Fruit fly (Drosophila melanogaster) whole organism, wandering third instar larva: ENCODE results near the gene CG4367.

Experiments
- Abd-B ChIP-seq: fragments of >200 bp; optimal IDR thresholded peaks from 2 replicates; lab custom pipeline; 2017; ENCODE audit warnings: missing biosample characterization, missing genetic modification characterization
- CG32264 ChIP-seq: fragments of 200-800 bp; sonication (Bioruptor generic); optimal IDR thresholded peaks from 2 replicates; lab custom pipeline; 2016; ENCODE audit warnings: missing biosample characterization, missing genetic modification characterization
- CG9705 ChIP-seq: fragments of 200-800 bp; sonication (Bioruptor generic); optimal IDR thresholded peaks from 2 replicates; lab custom pipeline; 2018; ENCODE audit warnings: missing biosample characterization, mild to moderate bottlenecking, missing genetic modification characterization
- CrebA ChIP-seq: fragments of 200-800 bp; sonication (Bioruptor generic); optimal IDR thresholded peaks from 2 replicates; lab custom pipeline; 2016; ENCODE audit warnings: missing biosample characterization, mild to moderate bottlenecking, missing genetic modification characterization, borderline replicate concordance
- Dfd ChIP-seq: fragments of >200 bp; optimal IDR thresholded peaks from 2 replicates; lab custom pipeline; 2017; ENCODE audit warnings: missing biosample characterization, missing genetic modification characterization
- Dif ChIP-seq: fragments of 200-275, 200-300 bp; sonication (Bioruptor generic); optimal IDR thresholded peaks from 2 replicates; lab custom pipeline; 2018; ENCODE audit warnings: missing biosample characterization, missing genetic modification characterization; ENCODE audit not compliant: partially characterized antibody
- GATAd ChIP-seq: sonication (Bioruptor generic); optimal IDR thresholded peaks from 2 replicates; lab custom pipeline; 2016; ENCODE audit warnings: missing biosample characterization, missing genetic modification characterization
- HLH106 ChIP-seq: fragments of 200-800 bp; optimal IDR thresholded peaks from 3 replicates; lab custom pipeline; 2019; ENCODE audit warnings: missing biosample characterization, mild to moderate bottlenecking, missing genetic modification characterization, moderate library complexity
- Hnf4 ChIP-seq: fragments of 200-800 bp; sonication (Bioruptor generic); optimal IDR thresholded peaks from 2 replicates; lab custom pipeline; 2016; ENCODE audit warnings: missing biosample characterization, mild to moderate bottlenecking, missing genetic modification characterization
- Hr78 ChIP-seq: fragments of >200 bp; optimal IDR thresholded peaks from 2 replicates; lab custom pipeline; 2017; ENCODE audit warnings: missing biosample characterization, missing genetic modification characterization
- Hr83 ChIP-seq: fragments of 200-300 bp; sonication (Bioruptor generic); optimal IDR thresholded peaks from 2 replicates; lab custom pipeline; 2016; ENCODE audit warnings: missing biosample characterization, mild to moderate bottlenecking, missing genetic modification characterization, moderate library complexity; ENCODE audit not compliant: poor library complexity, severe bottlenecking
- Jra ChIP-seq: sonication (Bioruptor generic); optimal IDR thresholded peaks from 2 replicates; lab custom pipeline; 2016; ENCODE audit warnings: missing biosample characterization, missing genetic modification characterization
- Mio ChIP-seq: sonication (Bioruptor generic); optimal IDR thresholded peaks from 2 replicates; lab custom pipeline; 2016; ENCODE audit warnings: missing biosample characterization, missing genetic modification characterization
- Myc ChIP-seq: fragments of >200 bp; optimal IDR thresholded peaks from 2 replicates; lab custom pipeline; 2017
- N ChIP-seq: fragments of >200 bp; optimal IDR thresholded peaks from 2 replicates; lab custom pipeline; 2018; ENCODE audit warnings: missing biosample characterization, missing external identifiers, missing genetic modification characterization
- OdsH ChIP-seq: fragments of 200-800 bp; sonication (Bioruptor generic); optimal IDR thresholded peaks from 2 replicates; lab custom pipeline; 2016; ENCODE audit warnings: missing biosample characterization, mild to moderate bottlenecking, missing genetic modification characterization
- Rel ChIP-seq, 2 experiments: fragments of 200-800 bp; sonication (Bioruptor generic) in 1 of 2; optimal IDR thresholded peaks; 2 replicates in 1 of 2; 3 replicates in 1 of 2; lab custom pipeline; 2016 to 2019; ENCODE audit warnings: mild to moderate bottlenecking in 2 of 2, missing biosample characterization in 2 of 2, missing genetic modification characterization in 2 of 2, moderate library complexity in 1 of 2
- Sp1 ChIP-seq: fragments of 200-800 bp; sonication (Bioruptor generic); optimal IDR thresholded peaks from 3 replicates; lab custom pipeline; 2019; ENCODE audit warnings: missing biosample characterization, mild to moderate bottlenecking, missing genetic modification characterization, moderate library complexity
- Vsx2 ChIP-seq: fragments of 200-300, 225-300 bp; sonication (Bioruptor generic); optimal IDR thresholded peaks from 2 replicates; lab custom pipeline; 2018; ENCODE audit warnings: missing biosample characterization, missing genetic modification characterization; ENCODE audit not compliant: partially characterized antibody
- br ChIP-seq: fragments of 200-800 bp; sonication (Bioruptor generic); optimal IDR thresholded peaks from 2 replicates; lab custom pipeline; 2016; ENCODE audit warnings: missing biosample characterization, missing genetic modification characterization
- brk ChIP-seq: fragments of 200-800 bp; sonication (Bioruptor generic); optimal IDR thresholded peaks from 2 replicates; lab custom pipeline; 2016; ENCODE audit warnings: missing biosample characterization, mild to moderate bottlenecking, missing genetic modification characterization
- dl ChIP-seq, 2 experiments: fragments of 175-275, 200-275 bp in 1 of 2; fragments of 200-275 bp in 1 of 2; sonication (Bioruptor generic); optimal IDR thresholded peaks; lab custom pipeline; 2018; ENCODE audit warnings: mild to moderate bottlenecking in 2 of 2, missing biosample characterization in 2 of 2, missing genetic modification characterization in 2 of 2, moderate library complexity in 2 of 2; ENCODE audit not compliant: partially characterized antibody in 2 of 2, insufficient read depth in 1 of 2
- dmrt93B ChIP-seq: fragments of 200-800 bp; sonication (Bioruptor generic); optimal IDR thresholded peaks from 2 replicates; lab custom pipeline; 2018; ENCODE audit warnings: missing biosample characterization, mild to moderate bottlenecking, missing genetic modification characterization
- dsf ChIP-seq: sonication (Bioruptor generic); optimal IDR thresholded peaks from 2 replicates; lab custom pipeline; 2016; ENCODE audit warnings: missing biosample characterization, missing genetic modification characterization, borderline replicate concordance
- ey ChIP-seq: fragments of 200-800 bp; sonication (Bioruptor generic); optimal IDR thresholded peaks from 2 replicates; lab custom pipeline; 2016; ENCODE audit warnings: missing biosample characterization, missing genetic modification characterization
- foxo ChIP-seq, 2 experiments: fragments of 200-800 bp; sonication (Bioruptor generic); optimal IDR thresholded peaks; 2 replicates in 1 of 2; 3 replicates in 1 of 2; lab custom pipeline; 2016 to 2017; ENCODE audit warnings: missing biosample characterization in 2 of 2, missing genetic modification characterization in 2 of 2
- fru ChIP-seq: fragments of 200-800 bp; sonication (Bioruptor generic); optimal IDR thresholded peaks from 3 replicates; lab custom pipeline; 2016; ENCODE audit warnings: missing biosample characterization, mild to moderate bottlenecking, missing genetic modification characterization
- h ChIP-seq: fragments of 200-800 bp; sonication (Bioruptor generic); optimal IDR thresholded peaks from 3 replicates; lab custom pipeline; 2016; ENCODE audit warnings: missing biosample characterization, mild to moderate bottlenecking, missing genetic modification characterization
- jim ChIP-seq: fragments of 175-275, 200-325 bp; sonication (Bioruptor generic); optimal IDR thresholded peaks from 2 replicates; lab custom pipeline; 2016; ENCODE audit warnings: missing biosample characterization, mild to moderate bottlenecking, missing genetic modification characterization
- lola ChIP-seq: fragments of >200 bp; optimal IDR thresholded peaks from 2 replicates; lab custom pipeline; 2017; ENCODE audit warnings: missing biosample characterization, missing genetic modification characterization
- pan ChIP-seq: fragments of >200 bp; optimal IDR thresholded peaks from 2 replicates; lab custom pipeline; 2017
- psq ChIP-seq: fragments of 200-800 bp; sonication (Bioruptor generic); optimal IDR thresholded peaks from 3 replicates; lab custom pipeline; 2017; ENCODE audit warnings: missing biosample characterization, mild to moderate bottlenecking, missing genetic modification characterization, moderate library complexity
- rgr ChIP-seq: fragments of 200-800 bp; sonication (Bioruptor generic); optimal IDR thresholded peaks from 3 replicates; lab custom pipeline; 2016; ENCODE audit warnings: missing biosample characterization, mild to moderate bottlenecking, missing genetic modification characterization
- sage ChIP-seq: fragments of 200-800 bp; sonication (Bioruptor generic); optimal IDR thresholded peaks from 2 replicates; lab custom pipeline; 2016; ENCODE audit warnings: missing biosample characterization, mild to moderate bottlenecking, missing genetic modification characterization
- sv ChIP-seq: fragments of 200-800 bp; sonication (Bioruptor generic); optimal IDR thresholded peaks from 3 replicates; lab custom pipeline; 2016; ENCODE audit warnings: missing biosample characterization, missing genetic modification characterization
- tai ChIP-seq: sonication (Bioruptor generic); optimal IDR thresholded peaks from 2 replicates; lab custom pipeline; 2016; ENCODE audit warnings: missing biosample characterization, missing genetic modification characterization
- usp ChIP-seq: fragments of >200 bp; optimal IDR thresholded peaks from 2 replicates; lab custom pipeline; 2017; ENCODE audit warnings: missing biosample characterization, missing genetic modification characterization
- woc ChIP-seq: sonication (Bioruptor generic); optimal IDR thresholded peaks from 2 replicates; lab custom pipeline; 2016; ENCODE audit warnings: missing biosample characterization, mild to moderate bottlenecking, missing genetic modification characterization

The CG4367 gene

dm6 chr3R:20286758-20287157, 18.0 kb downstream of the CG4367 start:
- TF ChIP-seq h (GFP tag; lab: Kevin White, UChicago): no peak

dm6 chr3R:20285678-20286449, 18.9 kb downstream of the CG4367 start:
- TF ChIP-seq Mio (no peak), fru (GFP tag; lab: Kevin White, UChicago) (peak; percentile 37), Dif (GFP tag; lab: Kevin White, UChicago) (no peak), br (GFP tag; lab: Kevin White, UChicago) (no peak), h (GFP tag; lab: Kevin White, UChicago) (peak; percentile 15), jim (GFP tag; lab: Kevin White, UChicago) (no peak), woc (GFP tag; lab: Kevin White, UChicago) (no peak), rgr (GFP tag; lab: Kevin White, UChicago) (peak; percentile 26), Hnf4 (GFP tag; lab: Kevin White, UChicago) (peak; percentile 12), tai (GFP tag; lab: Kevin White, UChicago) (no peak), Sp1 (GFP tag; lab: Kevin White, UChicago) (peak; percentile 9), Hr83 (GFP tag; lab: Kevin White, UChicago) (peak; percentile 44), Rel (GFP tag; optimal IDR thresholded peaks at IDR 0.05; lab: Kevin White, UChicago) (no peak), Rel (tag; optimal IDR thresholded peaks at IDR 0.05; lab: Kevin White, UChicago) (no peak), CG9705 (no peak), dmrt93B (GFP tag; lab: Kevin White, UChicago) (no peak), Myc (lab: Kevin White, UChicago) (no peak), foxo (GFP tag; optimal IDR thresholded peaks at IDR 0.05; lab: Kevin White, UChicago) (peak in 1 of 2 experiments; percentile 33), psq (GFP tag; lab: Kevin White, UChicago) (peak; percentile 4), Hr78 (GFP tag; lab: Kevin White, UChicago) (no peak), Abd-B (no peak), lola (GFP tag; lab: Kevin White, UChicago) (no peak), Dfd (GFP tag; lab: Kevin White, UChicago) (no peak), dsf (GFP tag; lab: Kevin White, UChicago) (no peak), sage (GFP tag; lab: Kevin White, UChicago) (no peak), CG32264 (GFP tag; lab: Kevin White, UChicago) (no peak), dl (GFP tag; optimal IDR thresholded peaks at IDR 0.05; lab: Kevin White, UChicago; ENCODE audit: insufficient read depth in 1 of 2, partially characterized antibody in 2 of 2) (no peak), brk (GFP tag; lab: Kevin White, UChicago) (no peak), Jra (GFP tag; lab: Kevin White, UChicago) (no peak), ey (GFP tag; lab: Kevin White, UChicago) (no peak), pan (lab: Kevin White, UChicago) (no peak), Vsx2 (peak; percentile 3), GATAd (no peak), CrebA (no peak), usp (GFP tag; lab: Kevin White, UChicago) (no peak), HLH106 (tag; lab: Kevin White, UChicago) (peak; percentile 7), N (GFP tag; lab: Kevin White, UChicago) (no peak), sv (GFP tag; lab: Kevin White, UChicago) (no peak), OdsH (peak; percentile 22)
- TF ChIP-seq, all 38 proteins: peak for 11
